Fruit fly (Drosophila melanogaster) whole organism, embryonic: ENCODE measurements around the gene CG6325.
A peak's percentile ranks its signal among the peaks of the same experiment; 100 is the strongest.

Source experiments
- Atf3 ChIP-seq: fragments of 200-800 bp; sonication (Bioruptor generic); optimal IDR thresholded peaks from 3 replicates; lab custom pipeline; 2016; ENCODE audit warnings: missing biosample characterization, missing genetic modification characterization
- BtbVII ChIP-seq: fragments of 200-800 bp; sonication (Bioruptor generic); optimal IDR thresholded peaks from 3 replicates; lab custom pipeline; 2017; ENCODE audit warnings: missing biosample characterization, mild to moderate bottlenecking, missing genetic modification characterization
- CG10147 ChIP-seq: fragments of 200-800 bp; sonication (Bioruptor generic); optimal IDR thresholded peaks from 2 replicates; lab custom pipeline; 2019; ENCODE audit warnings: missing biosample characterization, mild to moderate bottlenecking, missing genetic modification characterization, moderate library complexity
- CG10209 ChIP-seq: fragments of 200-800 bp; sonication (Bioruptor generic); optimal IDR thresholded peaks from 3 replicates; lab custom pipeline; 2017; ENCODE audit warnings: missing biosample characterization, mild to moderate bottlenecking, missing genetic modification characterization, missing genetic modification reagents
- CG11456 ChIP-seq: fragments of 200-800 bp; sonication (Bioruptor generic); IDR thresholded peaks from 3 replicates; pipeline ENCODE4 v1.3.6; 2022; ENCODE audit warnings: missing biosample characterization, missing genetic modification characterization
- CG12155 ChIP-seq: fragments of 200-800 bp; sonication (Bioruptor generic); optimal IDR thresholded peaks from 3 replicates; lab custom pipeline; 2016; ENCODE audit warnings: missing biosample characterization, missing genetic modification characterization
- CG14860 ChIP-seq: fragments of 200-800 bp; sonication (Bioruptor generic); IDR thresholded peaks from 3 replicates; pipeline ENCODE4 v1.3.6; 2022; ENCODE audit warnings: missing biosample characterization, missing genetic modification characterization; ENCODE audit not compliant: partially characterized antibody
- CG15011 ChIP-seq: fragments of 200-800 bp; sonication (Bioruptor generic); optimal IDR thresholded peaks from 3 replicates; lab custom pipeline; 2018; ENCODE audit warnings: missing biosample characterization, mild to moderate bottlenecking, missing genetic modification characterization
- CG15073 ChIP-seq: fragments of 200-800 bp; sonication (Bioruptor generic); optimal IDR thresholded peaks from 2 replicates; lab custom pipeline; 2016; ENCODE audit warnings: missing biosample characterization, missing genetic modification characterization
- CG15514 ChIP-seq: fragments of 200-800 bp; sonication (Bioruptor generic); optimal IDR thresholded peaks from 3 replicates; lab custom pipeline; 2017; ENCODE audit warnings: missing biosample characterization, missing genetic modification characterization, mild to moderate bottlenecking, moderate library complexity, missing genetic modification reagents
- CG1832 ChIP-seq: fragments of 200-800 bp; sonication (Bioruptor generic); optimal IDR thresholded peaks from 2 replicates; lab custom pipeline; 2017; ENCODE audit warnings: missing biosample characterization, mild to moderate bottlenecking, missing genetic modification characterization, inconsistent platforms
- CG2120 ChIP-seq: fragments of 200-800 bp; sonication (Bioruptor generic); optimal IDR thresholded peaks from 3 replicates; lab custom pipeline; 2016; ENCODE audit warnings: missing biosample characterization, missing genetic modification characterization
- CG2712 ChIP-seq: fragments of 200-800 bp; optimal IDR thresholded peaks from 3 replicates; lab custom pipeline; 2019; ENCODE audit warnings: missing biosample characterization, mild to moderate bottlenecking, missing genetic modification characterization, moderate library complexity
- CG4854 ChIP-seq: fragments of 200-800 bp; sonication (Bioruptor generic); optimal IDR thresholded peaks from 2 replicates; lab custom pipeline; 2016; ENCODE audit warnings: missing biosample characterization, missing genetic modification characterization, inconsistent platforms
- CG6254 ChIP-seq: fragments of 200-800 bp; sonication (Bioruptor generic); optimal IDR thresholded peaks from 3 replicates; lab custom pipeline; 2017; ENCODE audit warnings: mild to moderate bottlenecking, missing biosample characterization, missing genetic modification reagents, missing genetic modification characterization
- CG8281 ChIP-seq: fragments of 200-800 bp; sonication (Bioruptor generic); optimal IDR thresholded peaks from 2 replicates; lab custom pipeline; 2018; ENCODE audit warnings: missing biosample characterization, mild to moderate bottlenecking, missing genetic modification characterization, moderate library complexity
- CG8765 ChIP-seq: fragments of 200-800 bp; sonication (Bioruptor generic); IDR thresholded peaks from 2 replicates; pipeline ENCODE4 v1.3.6; 2022; ENCODE audit warnings: missing biosample characterization, missing genetic modification characterization
- CrebB ChIP-seq: fragments of 200-800 bp; sonication (Bioruptor generic); optimal IDR thresholded peaks from 3 replicates; lab custom pipeline; 2018; ENCODE audit warnings: missing biosample characterization, mild to moderate bottlenecking, missing genetic modification characterization
- Ets65A ChIP-seq: fragments of 200-800 bp; sonication (Bioruptor generic); peaks from one replicate; lab custom pipeline; 2016; ENCODE audit warnings: missing biosample characterization, missing genetic modification characterization
- Fer1 ChIP-seq: fragments of 200-800 bp; sonication (Bioruptor generic); optimal IDR thresholded peaks from 2 replicates; lab custom pipeline; 2017; ENCODE audit warnings: missing biosample characterization, mild to moderate bottlenecking, missing genetic modification characterization
- GATAe ChIP-seq: fragments of 200-800 bp; sonication (Bioruptor generic); conservative IDR thresholded peaks from 2 replicates; pipeline ENCODE4 v1.3.6; 2022; ENCODE audit warnings: missing biosample characterization, missing genetic modification characterization
- Gsc ChIP-seq: fragments of 200-800 bp; sonication (Bioruptor generic); IDR thresholded peaks from 2 replicates; pipeline ENCODE4 v1.3.6; 2022; ENCODE audit warnings: missing biosample characterization, missing genetic modification characterization
- H2.0 ChIP-seq: fragments of 200-800 bp; sonication (Bioruptor generic); IDR thresholded peaks from 2 replicates; pipeline ENCODE4 v1.3.6; 2022; ENCODE audit warnings: missing biosample characterization, missing genetic modification characterization
- Hr51 ChIP-seq, 2 experiments: fragments of 200-800 bp; sonication (Bioruptor generic); optimal IDR thresholded peaks; 2 replicates in 1 of 2; 3 replicates in 1 of 2; lab custom pipeline; 2016 to 2018; ENCODE audit warnings: missing biosample characterization in 2 of 2, missing genetic modification characterization in 2 of 2, mild to moderate bottlenecking in 1 of 2, moderate library complexity in 1 of 2
- Myb ChIP-seq: fragments of 200-800 bp; sonication (Bioruptor generic); optimal IDR thresholded peaks from 2 replicates; lab custom pipeline; 2016; ENCODE audit warnings: missing biosample characterization, missing genetic modification characterization
- Nf-YB ChIP-seq: fragments of 200-800 bp; sonication (Bioruptor generic); optimal IDR thresholded peaks from 3 replicates; lab custom pipeline; 2019; ENCODE audit warnings: missing biosample characterization, mild to moderate bottlenecking, missing genetic modification characterization, moderate library complexity
- TFAM ChIP-seq: fragments of 200-800 bp; sonication (Bioruptor generic); optimal IDR thresholded peaks from 2 replicates; lab custom pipeline; 2017; ENCODE audit warnings: missing biosample characterization, missing genetic modification characterization, inconsistent platforms
- ase ChIP-seq: fragments of 200-800 bp; sonication (Bioruptor generic); IDR thresholded peaks from 3 replicates; pipeline ENCODE4 v1.3.6; 2022; ENCODE audit warnings: missing biosample characterization, missing genetic modification characterization
- bsh ChIP-seq, 2 experiments: fragments of 200-800 bp; sonication (Bioruptor generic); optimal IDR thresholded peaks; 2 replicates each; lab custom pipeline; 2017 to 2018; ENCODE audit warnings: mild to moderate bottlenecking in 2 of 2, missing biosample characterization in 2 of 2, missing genetic modification characterization in 2 of 2, moderate library complexity in 1 of 2
- btn ChIP-seq: fragments of 200-800 bp; sonication (Bioruptor generic); optimal IDR thresholded peaks from 2 replicates; lab custom pipeline; 2016; ENCODE audit warnings: missing biosample characterization, missing genetic modification characterization
- fd102C ChIP-seq: fragments of 200-800 bp; sonication (Bioruptor generic); optimal IDR thresholded peaks from 2 replicates; lab custom pipeline; 2018; ENCODE audit warnings: missing biosample characterization, mild to moderate bottlenecking, missing genetic modification characterization, moderate library complexity
- fd64A ChIP-seq: fragments of 200-800 bp; sonication (Bioruptor generic); optimal IDR thresholded peaks from 3 replicates; lab custom pipeline; 2018; ENCODE audit warnings: missing biosample characterization, mild to moderate bottlenecking, missing genetic modification characterization
- mld ChIP-seq: fragments of 200-800 bp; sonication (Bioruptor generic); IDR thresholded peaks from 3 replicates; pipeline ENCODE4 v1.3.6; 2022; ENCODE audit warnings: missing biosample characterization, missing genetic modification characterization; ENCODE audit not compliant: partially characterized antibody
- pho ChIP-seq: fragments of 200-800 bp; sonication (Bioruptor generic); optimal IDR thresholded peaks from 2 replicates; lab custom pipeline; 2016; ENCODE audit warnings: missing biosample characterization, missing genetic modification characterization
- repo ChIP-seq: fragments of 200-800 bp; sonication (Bioruptor generic); optimal IDR thresholded peaks from 2 replicates; lab custom pipeline; 2016; ENCODE audit warnings: missing biosample characterization, missing genetic modification characterization
- rib ChIP-seq: fragments of 200-800 bp; sonication (Bioruptor generic); IDR thresholded peaks from 2 replicates; pipeline ENCODE4 v1.3.6; 2022; ENCODE audit warnings: missing biosample characterization, missing genetic modification characterization
- ro ChIP-seq: fragments of 200-800 bp; sonication (Bioruptor generic); IDR thresholded peaks from 2 replicates; pipeline ENCODE4 v1.3.6; 2022; ENCODE audit warnings: missing biosample characterization, missing genetic modification characterization

The CG6325 gene

DNA sequence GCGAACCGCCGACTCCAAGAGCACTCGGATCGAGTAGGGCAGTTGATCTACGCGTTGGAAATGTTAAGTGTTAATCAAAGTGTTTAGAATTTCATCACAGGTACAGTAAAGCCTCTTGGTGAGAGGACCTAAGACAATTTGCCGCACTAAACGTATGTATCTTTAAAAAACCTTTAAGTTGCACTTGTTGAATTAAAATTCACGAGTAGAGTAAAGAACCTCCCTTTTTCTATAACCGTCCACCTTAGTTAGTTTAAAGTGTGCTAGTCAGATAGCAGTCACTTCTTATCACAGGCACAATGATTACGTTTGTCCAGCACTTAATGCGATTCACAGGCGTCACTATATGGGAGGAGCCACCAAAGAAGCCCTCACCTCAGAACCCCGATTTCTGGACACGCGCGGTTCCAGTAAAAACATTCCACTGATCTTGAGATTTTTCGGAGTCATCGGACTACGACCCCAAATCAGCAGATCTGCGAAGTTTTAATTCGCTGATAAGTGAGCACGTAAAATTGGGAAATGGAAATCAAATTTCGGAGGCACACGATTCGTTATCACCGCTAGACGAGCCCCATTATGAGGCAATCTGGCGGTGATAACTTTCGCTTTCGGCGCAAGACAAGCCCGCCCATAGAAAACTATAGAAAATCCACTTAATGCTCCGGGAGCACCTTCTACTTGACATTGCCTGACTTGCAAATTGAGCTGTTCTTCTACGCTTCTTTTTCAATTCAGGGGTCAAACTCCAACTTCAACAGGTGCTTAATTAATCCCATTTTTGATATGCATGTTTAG lies 4.9 kb upstream of the CG6325 start (continued):
- TF ChIP-seq CG6254 = no peak
- peak; percentile 62 for TF ChIP-seq CG2120 (GFP tag; lab: Kevin White, UChicago)
- peak; percentile 27 for TF ChIP-seq CG15514 (GFP tag; lab: Kevin White, UChicago)
- no peak for TF ChIP-seq CG14860
- TF ChIP-seq CG8281 (tag; lab: Kevin White, UChicago) = no peak
- no peak for TF ChIP-seq Nf-YB (GFP tag; lab: Kevin White, UChicago)
- no peak for TF ChIP-seq BtbVII (GFP tag; lab: Kevin White, UChicago)
- TF ChIP-seq rib = no peak
- no peak for TF ChIP-seq TFAM (GFP tag; lab: Kevin White, UChicago)
- TF ChIP-seq Myb (GFP tag; lab: Kevin White, UChicago) = peak; percentile 27
- peak; percentile 85 for TF ChIP-seq GATAe
- TF ChIP-seq fd102C = no peak
- no peak for TF ChIP-seq Atf3

DNA sequence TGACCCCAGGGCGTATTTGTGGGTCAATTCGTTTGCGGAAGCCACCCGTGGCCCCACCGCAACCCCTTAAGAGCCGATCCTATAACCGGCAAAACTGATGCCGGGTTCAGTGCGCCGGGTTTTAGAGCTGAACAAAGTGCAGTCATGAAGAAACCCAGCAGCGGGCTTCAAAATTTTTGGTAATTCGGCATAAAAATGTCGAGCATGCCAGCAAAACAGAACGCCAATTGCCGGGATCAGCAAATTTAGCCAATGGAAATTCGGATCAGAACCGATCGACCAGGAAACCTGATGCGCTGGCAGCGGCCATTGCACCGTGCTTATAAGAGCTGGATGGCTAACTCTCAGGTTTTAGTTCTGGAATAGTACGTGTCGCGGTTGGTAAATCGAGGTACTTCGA lies 573 bp upstream of the CG6325 start:
- no peak for TF ChIP-seq fd64A (GFP tag; lab: Kevin White, UChicago)
- no peak for TF ChIP-seq H2.0 (GFP tag; lab: Robert Waterston, UW)
- TF ChIP-seq ro (GFP tag; lab: Robert Waterston, UW) = no peak
- no peak for TF ChIP-seq Hr51 (GFP tag; optimal IDR thresholded peaks at IDR 0.05; lab: Kevin White, UChicago)
- TF ChIP-seq btn (GFP tag; lab: Kevin White, UChicago) = no peak
- TF ChIP-seq CG10209 = no peak
- no peak for TF ChIP-seq CrebB (tag; lab: Kevin White, UChicago)
- TF ChIP-seq CG4854 = no peak
- TF ChIP-seq CG12155 (GFP tag; lab: Kevin White, UChicago) = no peak
- no peak for TF ChIP-seq CG11456 (GFP tag; lab: Robert Waterston, UW)
- no peak for TF ChIP-seq mld
- TF ChIP-seq ase = no peak
- TF ChIP-seq CG10147 (GFP tag; lab: Kevin White, UChicago) = no peak
- TF ChIP-seq repo = no peak
- TF ChIP-seq Gsc = no peak
- no peak for TF ChIP-seq pho
- no peak for TF ChIP-seq CG2712 (tag; lab: Kevin White, UChicago)

- TF ChIP-seq CG1832 = no peak
- TF ChIP-seq bsh (GFP tag; optimal IDR thresholded peaks at IDR 0.05; lab: Kevin White, UChicago) = no peak
- no peak for TF ChIP-seq Fer1 (GFP tag; lab: Kevin White, UChicago)
- TF ChIP-seq CG15011 (GFP tag; lab: Kevin White, UChicago) = no peak
- no peak for TF ChIP-seq Ets65A (GFP tag; lab: Kevin White, UChicago)
- TF ChIP-seq CG8765 (GFP tag; lab: Robert Waterston, UW) = no peak
- no peak for TF ChIP-seq CG6254
- no peak for TF ChIP-seq CG15073 (GFP tag; lab: Kevin White, UChicago)
These were observed 3.1 kb downstream of the CG6325 start for dm6 chr3R:10403940-10404339.
